Fruit fly (Drosophila melanogaster): ENCODE results near the gene CG14332.

dm6 chr3R:17377503-17377902 lies 44.5 kb downstream of the CG14332 start:
- no peak for TF ChIP-seq CG11902 (GFP tag; optimal IDR thresholded peaks at IDR 0.05)
- TF ChIP-seq Eip78C (GFP tag), result no peak
- no peak for TF ChIP-seq CG6276 (GFP tag; optimal IDR thresholded peaks at IDR 0.05)
- TF ChIP-seq CG16779 (tag; optimal IDR thresholded peaks at IDR 0.05), result no peak
- TF ChIP-seq Ets96B (tag; optimal IDR thresholded peaks at IDR 0.05), result no peak
- no peak for TF ChIP-seq CG3032 (tag; optimal IDR thresholded peaks at IDR 0.05)
